Worm (Caenorhabditis elegans): ENCODE data around the gene C10A4.10.

DNA sequence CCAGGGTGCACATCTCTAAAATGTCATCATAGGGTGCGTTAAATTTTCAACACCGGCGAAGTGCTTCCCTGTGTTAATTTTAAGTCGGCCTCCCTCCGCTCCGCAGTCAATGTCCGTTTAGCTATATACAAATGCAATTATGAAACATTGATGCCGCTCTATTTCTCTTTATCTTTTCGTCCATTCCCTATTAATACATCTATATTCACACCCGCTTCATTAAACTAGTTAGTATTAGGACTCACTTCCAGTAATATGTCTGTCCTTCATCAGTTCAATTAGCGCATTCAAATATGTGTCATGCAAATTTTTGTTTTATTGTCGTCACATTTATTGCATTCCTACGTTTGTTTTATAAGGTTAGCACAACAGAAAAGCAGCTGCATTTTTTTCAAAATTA is 26.7 kb upstream of the C10A4.10 start:
- TF ChIP-seq ZK337.2 (GFP tag; IDR thresholded peaks at IDR 0.05): no peak
- TF ChIP-seq hlh-30 (tag; optimal IDR thresholded peaks at IDR 0.05; ENCODE audit: insufficient read depth): no peak
- no peak for TF ChIP-seq hlh-11 (tag; optimal IDR thresholded peaks at IDR 0.05)
- TF ChIP-seq ZK546.5 (tag; optimal IDR thresholded peaks at IDR 0.05): no peak
- no peak for TF ChIP-seq zag-1 (tag; optimal IDR thresholded peaks at IDR 0.05)
- TF ChIP-seq ceh-62 (tag; optimal IDR thresholded peaks at IDR 0.05): no peak
- no peak for TF ChIP-seq arid-1 (GFP tag; conservative IDR thresholded peaks at IDR 0.05)
- TF ChIP-seq pha-4 (GFP tag; IDR thresholded peaks at IDR 0.05): no peak
- TF ChIP-seq pha-4 (tag; optimal IDR thresholded peaks at IDR 0.05): no peak

Measured in whole organism, L4 larva.